Fruit fly (Drosophila melanogaster): ENCODE measurements around the gene Est-6.

The Est-6 gene

DNA sequence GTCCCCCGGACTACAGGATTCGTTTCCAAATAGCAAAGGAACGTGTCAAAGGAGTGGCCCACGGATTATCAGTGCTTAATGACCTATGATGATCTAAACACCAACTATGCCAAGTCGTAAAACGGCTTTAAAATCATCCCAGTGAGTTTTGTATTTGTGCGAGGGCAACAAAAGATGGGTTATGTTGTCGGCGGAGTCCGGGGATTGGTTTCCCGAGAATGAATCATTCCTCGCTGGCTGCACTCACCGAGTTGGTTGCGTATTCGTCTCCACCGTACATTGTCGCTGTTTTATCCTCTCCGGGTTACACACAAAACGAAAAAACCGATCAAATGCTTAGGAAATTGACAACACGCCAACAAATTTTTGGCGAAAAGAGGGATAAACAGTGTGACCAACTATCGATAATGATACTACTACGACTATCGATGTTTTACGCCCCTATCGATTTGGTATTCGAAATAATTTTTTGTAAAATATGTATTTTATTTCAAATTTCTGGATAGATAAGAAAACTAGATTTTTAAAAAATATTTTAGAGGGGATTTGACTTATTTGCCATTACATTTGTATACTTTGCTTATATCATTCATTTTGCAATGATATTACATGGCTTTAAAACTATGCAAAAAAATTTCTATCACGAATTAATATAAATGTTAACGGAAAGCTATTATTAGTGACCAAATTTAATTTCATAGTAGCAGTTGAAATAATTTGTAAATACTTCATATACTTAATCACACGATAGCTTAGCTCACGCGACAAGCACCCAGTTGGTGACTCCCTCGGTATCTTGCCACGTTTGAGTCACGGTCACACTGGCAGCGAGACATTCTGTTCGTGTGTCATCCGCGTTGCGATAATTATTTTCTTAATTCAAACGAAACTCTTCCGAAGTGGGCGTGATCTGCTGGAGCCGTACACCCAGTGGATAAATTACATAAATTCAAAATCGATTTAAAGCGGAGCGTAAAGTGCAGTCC, 42.6 kb upstream of the Est-6 start, which contains the start of the genes eIF3l and Nrx-IV:
Gene eIF3l, minus strand, starts transcription at position 389 of the 986 bp plus-strand sequence.
Gene Nrx-IV, plus strand, starts transcription at position 811 of the 986 bp plus-strand sequence.
- TF ChIP-seq br (GFP tag; optimal IDR thresholded peaks at IDR 0.05) (no peak), woc (GFP tag; optimal IDR thresholded peaks at IDR 0.05) (peak; percentile 62), Rel (GFP tag; optimal IDR thresholded peaks at IDR 0.05) (no peak), Rel (tag; optimal IDR thresholded peaks at IDR 0.05) (peak; percentile 73)

DNA sequence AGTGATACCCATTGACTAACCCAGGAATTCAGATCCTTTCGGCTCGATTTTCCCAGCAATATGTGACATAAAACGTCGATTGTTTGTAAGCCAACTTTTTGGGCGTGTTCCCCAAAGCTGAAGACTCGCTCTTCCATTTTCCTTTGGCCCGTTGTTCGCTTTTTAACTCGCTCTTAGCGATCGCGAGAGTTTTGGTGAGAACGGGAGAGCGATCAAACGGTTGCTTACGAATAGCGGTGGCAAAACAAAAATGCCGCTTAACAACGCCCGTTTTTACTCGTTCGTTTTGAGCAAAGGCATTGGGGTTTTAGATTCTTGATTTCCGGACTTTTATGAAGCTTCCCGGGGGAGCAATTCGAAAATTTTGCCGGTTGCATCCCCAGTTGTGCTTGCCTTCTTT, 41.6 kb upstream of the Est-6 start:
- no peak for TF ChIP-seq lola (GFP tag; optimal IDR thresholded peaks at IDR 0.05)
- TF ChIP-seq psq (GFP tag; optimal IDR thresholded peaks at IDR 0.05) = peak; percentile 80
- no peak for TF ChIP-seq brk (GFP tag; optimal IDR thresholded peaks at IDR 0.05)
- no peak for TF ChIP-seq Hr78 (GFP tag; optimal IDR thresholded peaks at IDR 0.05)

DNA sequence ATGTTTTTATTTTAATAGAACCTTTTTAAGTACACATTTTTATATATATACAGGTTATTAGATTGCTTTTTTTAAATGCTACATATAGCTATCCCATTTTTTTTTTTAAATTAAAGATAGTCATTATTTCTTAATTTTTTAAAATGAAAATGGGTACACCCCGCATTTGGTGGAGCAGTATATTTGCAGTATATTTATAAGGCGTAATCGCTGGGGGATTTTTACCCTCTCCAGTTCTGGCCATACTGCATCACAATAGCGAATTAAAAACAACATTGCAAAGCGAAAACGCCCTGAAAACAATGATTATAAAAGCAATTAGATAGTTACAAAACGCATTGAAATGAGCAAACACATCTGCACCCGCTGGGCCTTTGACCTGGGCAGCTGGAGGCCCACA, 39.6 kb upstream of the Est-6 start, which contains the start of gene CG32099:
Gene CG32099, plus strand, starts transcription at position 250 of the 400 bp plus-strand sequence.
- no peak for TF ChIP-seq Jra (GFP tag; optimal IDR thresholded peaks at IDR 0.05)
- TF ChIP-seq Rel (GFP tag; optimal IDR thresholded peaks at IDR 0.05) = no peak
- TF ChIP-seq Rel (tag; optimal IDR thresholded peaks at IDR 0.05) = peak; percentile 82

DNA sequence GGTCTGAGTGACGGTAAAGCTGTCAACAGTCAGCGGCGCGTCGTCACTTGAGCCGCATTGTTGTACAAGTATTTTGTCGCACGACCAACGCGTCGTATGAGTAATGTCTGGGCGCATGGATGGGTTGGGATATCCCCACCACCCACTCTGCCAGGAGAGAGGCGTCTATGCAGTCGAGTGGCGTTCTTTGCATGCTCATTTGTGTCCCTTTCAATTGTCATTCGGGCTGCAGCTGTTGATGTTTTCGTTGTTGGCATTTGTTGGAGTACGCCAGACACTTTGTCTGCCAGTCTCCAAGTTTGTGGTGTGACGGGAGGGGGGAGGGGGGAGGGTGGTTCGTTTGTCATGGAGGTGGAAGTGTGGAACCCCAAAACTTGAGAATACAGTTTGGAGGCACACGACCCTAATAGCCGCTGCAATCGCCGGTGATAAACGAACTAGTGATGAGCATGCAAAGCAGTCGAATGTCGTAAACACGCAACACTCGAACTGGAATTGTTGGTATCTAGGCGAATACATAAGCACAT, 26.4 kb upstream of the Est-6 start:
- no peak for TF ChIP-seq foxo (GFP tag; optimal IDR thresholded peaks at IDR 0.05)
- no peak for TF ChIP-seq pan (optimal IDR thresholded peaks at IDR 0.05)
- TF ChIP-seq jim (GFP tag; optimal IDR thresholded peaks at IDR 0.05) = no peak

DNA sequence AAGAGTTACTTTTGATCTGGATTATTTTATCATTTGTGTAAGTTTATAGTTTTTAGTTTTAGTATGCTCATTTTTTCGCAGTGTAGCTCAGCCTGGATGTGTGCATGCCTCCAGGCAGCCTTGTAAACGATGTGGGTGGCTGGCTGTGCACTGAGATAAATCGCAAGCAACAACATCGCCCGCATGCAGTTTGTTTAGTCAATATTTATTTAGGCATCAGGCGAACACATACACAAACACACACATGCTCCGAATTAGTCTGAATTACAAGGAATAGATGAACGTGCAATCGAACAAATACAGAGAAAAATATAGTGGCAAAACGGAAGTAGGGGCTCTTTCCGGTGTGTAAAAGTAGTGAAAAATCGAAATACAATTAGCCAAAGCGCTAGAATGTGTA, 25.5 kb upstream of the Est-6 start:
- TF ChIP-seq rgr (GFP tag; optimal IDR thresholded peaks at IDR 0.05) = no peak
- no peak for TF ChIP-seq tai (GFP tag; optimal IDR thresholded peaks at IDR 0.05)
- no peak for TF ChIP-seq Mio (GFP tag; optimal IDR thresholded peaks at IDR 0.05)
- no peak for TF ChIP-seq woc (GFP tag; optimal IDR thresholded peaks at IDR 0.05)
- TF ChIP-seq CrebA (GFP tag; optimal IDR thresholded peaks at IDR 0.05; ENCODE audit: borderline replicate concordance) = no peak
- no peak for TF ChIP-seq sv (GFP tag; optimal IDR thresholded peaks at IDR 0.05)
- no peak for TF ChIP-seq lola (GFP tag; optimal IDR thresholded peaks at IDR 0.05)
- no peak for TF ChIP-seq sage (GFP tag; optimal IDR thresholded peaks at IDR 0.05)
- no peak for TF ChIP-seq OdsH (GFP tag; optimal IDR thresholded peaks at IDR 0.05)
- no peak for TF ChIP-seq Dif (GFP tag; optimal IDR thresholded peaks at IDR 0.05; ENCODE audit: partially characterized antibody)
- TF ChIP-seq Myc (optimal IDR thresholded peaks at IDR 0.05) = no peak
- no peak for TF ChIP-seq Dfd (GFP tag; optimal IDR thresholded peaks at IDR 0.05)
- no peak for TF ChIP-seq fru (GFP tag; optimal IDR thresholded peaks at IDR 0.05)
- TF ChIP-seq Sp1 (GFP tag; optimal IDR thresholded peaks at IDR 0.05) = no peak

DNA sequence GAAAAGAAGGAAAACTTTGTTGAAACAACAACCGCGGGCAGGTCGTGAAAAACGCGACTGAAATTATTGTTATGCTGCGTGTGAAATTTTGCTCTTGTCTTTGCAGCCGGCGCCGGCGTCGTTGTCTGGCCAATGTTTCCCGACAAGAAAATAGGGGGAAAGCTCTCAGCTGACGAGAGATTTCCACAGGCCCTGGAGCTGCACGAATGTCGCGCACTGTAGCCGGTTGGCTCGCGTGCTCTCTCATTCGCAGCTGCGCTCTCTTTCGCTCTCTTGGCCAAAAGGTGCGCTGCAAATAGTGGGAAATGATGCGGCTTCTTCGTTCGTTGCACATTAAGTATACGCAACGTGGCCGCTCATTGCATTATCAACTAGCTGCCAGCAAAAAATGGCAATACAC, 24.9 kb upstream of the Est-6 start, which contains the start of gene CG9760:
Gene CG9760, minus strand, starts transcription at position 43 of the 400 bp plus-strand sequence.
- TF ChIP-seq tai (GFP tag; optimal IDR thresholded peaks at IDR 0.05) = no peak
- no peak for TF ChIP-seq HLH106 (tag; optimal IDR thresholded peaks at IDR 0.05)
- no peak for TF ChIP-seq Myc (optimal IDR thresholded peaks at IDR 0.05)

DNA sequence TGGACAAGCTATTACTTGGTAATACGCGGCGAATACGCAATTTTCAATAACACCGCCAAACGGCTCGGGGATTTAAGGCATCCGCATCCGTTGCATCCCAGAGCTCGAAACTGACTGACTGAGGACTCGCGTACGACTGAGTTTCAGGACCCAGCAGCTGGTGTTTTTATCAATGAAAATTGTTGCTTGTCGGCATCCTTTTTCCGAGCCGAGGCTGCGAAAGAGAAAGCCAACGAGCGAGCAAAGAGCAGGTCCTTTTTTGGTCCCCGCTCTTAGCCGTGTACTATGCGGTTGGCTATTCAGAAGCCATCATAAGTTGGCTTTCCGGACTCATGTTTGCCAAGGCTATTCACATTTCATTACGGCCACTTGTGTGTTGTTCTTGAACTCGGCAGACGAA, 13.2 kb upstream of the Est-6 start, which contains the start of gene Rh7:
Gene Rh7, minus strand, starts transcription at position 101 of the 400 bp plus-strand sequence.
- TF ChIP-seq pan (optimal IDR thresholded peaks at IDR 0.05) (no peak), foxo (GFP tag; optimal IDR thresholded peaks at IDR 0.05) (no peak), usp (GFP tag; optimal IDR thresholded peaks at IDR 0.05) (no peak), GATAd (GFP tag; optimal IDR thresholded peaks at IDR 0.05) (no peak)
